Worm (Caenorhabditis elegans) whole organism, L2 larva: ENCODE results near the gene Y55F3BR.2.

Experiments
- C34F6.9 ChIP-seq: fragments of 150-350 bp; optimal IDR thresholded peaks from 2 replicates; lab custom pipeline; 2014; ENCODE audit warnings: missing biosample characterization, missing genetic modification characterization
- F13H6.1 ChIP-seq: sonication (generic microtip); optimal IDR thresholded peaks from 2 replicates; lab custom pipeline; 2016; ENCODE audit warnings: missing genetic modification characterization, missing compliant biosample characterization
- R02D3.7 ChIP-seq: fragments of 150-350 bp; optimal IDR thresholded peaks from 2 replicates; lab custom pipeline; 2014; ENCODE audit warnings: missing biosample characterization, missing genetic modification characterization
- Y55F3AM.14 ChIP-seq: fragments of 200-800 bp; sonication (Bioruptor generic); optimal IDR thresholded peaks from 2 replicates; lab custom pipeline; 2018; ENCODE audit warnings: mild to moderate bottlenecking, missing genetic modification characterization, missing compliant biosample characterization
- alr-1 ChIP-seq: fragments of 150-350 bp; optimal IDR thresholded peaks from 2 replicates; lab custom pipeline; 2014; ENCODE audit warnings: missing biosample characterization, missing genetic modification characterization
- aly-2 ChIP-seq: fragments of 150-350 bp; optimal IDR thresholded peaks from 2 replicates; lab custom pipeline; 2014; ENCODE audit warnings: missing biosample characterization, missing genetic modification characterization
- blmp-1 ChIP-seq: sonication (generic microtip); optimal IDR thresholded peaks from 2 replicates; lab custom pipeline; 2017; ENCODE audit warnings: missing genetic modification characterization, mild to moderate bottlenecking, missing compliant biosample characterization, antibody characterized with exemption, moderate library complexity; ENCODE audit not compliant: insufficient read depth
- ceh-16 ChIP-seq: fragments of 150-350 bp; optimal IDR thresholded peaks from 2 replicates; lab custom pipeline; 2014; ENCODE audit warnings: missing biosample characterization, missing genetic modification characterization
- ceh-82 ChIP-seq: fragments of 150-350 bp; optimal IDR thresholded peaks from 2 replicates; lab custom pipeline; 2014; ENCODE audit warnings: missing biosample characterization, missing genetic modification characterization
- crh-2 ChIP-seq: sonication (generic microtip); optimal IDR thresholded peaks from 2 replicates; lab custom pipeline; 2017; ENCODE audit warnings: missing biosample characterization, missing genetic modification characterization
- dmd-4 ChIP-seq: sonication (generic microtip); optimal IDR thresholded peaks from 2 replicates; lab custom pipeline; 2017; ENCODE audit warnings: missing biosample characterization, missing genetic modification characterization
- egl-27 ChIP-seq: sonication (generic microtip); optimal IDR thresholded peaks from 3 replicates; lab custom pipeline; 2017; ENCODE audit warnings: missing biosample characterization, missing genetic modification reagents, missing genetic modification characterization
- elt-1 ChIP-seq: fragments of 150-350 bp; optimal IDR thresholded peaks from 2 replicates; lab custom pipeline; 2014; ENCODE audit warnings: missing biosample characterization, missing genetic modification characterization
- elt-3 ChIP-seq: sonication (generic microtip); optimal IDR thresholded peaks from 2 replicates; lab custom pipeline; 2017; ENCODE audit warnings: missing biosample characterization, missing genetic modification characterization
- fos-1 ChIP-seq: fragments of 150-350 bp; optimal IDR thresholded peaks from 2 replicates; lab custom pipeline; 2014; ENCODE audit warnings: missing biosample characterization, missing genetic modification characterization
- gmeb-1 ChIP-seq: fragments of 150-350 bp; optimal IDR thresholded peaks from 2 replicates; lab custom pipeline; 2014; ENCODE audit warnings: missing biosample characterization, missing genetic modification characterization
- lin-13 ChIP-seq: fragments of 150-350 bp; optimal IDR thresholded peaks from 2 replicates; lab custom pipeline; 2014; ENCODE audit warnings: missing biosample characterization, missing genetic modification reagents, missing genetic modification characterization
- lin-39 ChIP-seq: fragments of 150-350 bp; optimal IDR thresholded peaks from 2 replicates; lab custom pipeline; 2014; ENCODE audit warnings: missing biosample characterization, missing genetic modification reagents, missing genetic modification characterization
- lsy-2 ChIP-seq, 2 experiments: fragments of 150-350 bp in 1 of 2; sonication (generic microtip) in 1 of 2; optimal IDR thresholded peaks; 2 replicates each; lab custom pipeline; 2014 to 2017; ENCODE audit warnings: missing biosample characterization in 2 of 2, missing genetic modification characterization in 2 of 2
- mdl-1 ChIP-seq, 2 experiments: fragments of 150-350 bp in 1 of 2; sonication (generic microtip) in 1 of 2; optimal IDR thresholded peaks; 2 replicates each; lab custom pipeline; 2017; ENCODE audit warnings: missing biosample characterization in 2 of 2, missing genetic modification characterization in 2 of 2
- nhr-11 ChIP-seq: fragments of 150-350 bp; optimal IDR thresholded peaks from 2 replicates; lab custom pipeline; 2014; ENCODE audit warnings: missing biosample characterization, missing genetic modification characterization
- nhr-12 ChIP-seq: fragments of 150-350 bp; optimal IDR thresholded peaks from 2 replicates; lab custom pipeline; 2014; ENCODE audit warnings: missing biosample characterization, missing genetic modification characterization
- nhr-129 ChIP-seq: fragments of 150-350 bp; optimal IDR thresholded peaks from 2 replicates; lab custom pipeline; 2014; ENCODE audit warnings: missing biosample characterization, missing genetic modification characterization
- nhr-23 ChIP-seq: fragments of 150-350 bp; optimal IDR thresholded peaks from 2 replicates; lab custom pipeline; 2014; ENCODE audit warnings: missing biosample characterization, missing genetic modification reagents, missing genetic modification characterization
- nhr-237 ChIP-seq: fragments of 150-350 bp; optimal IDR thresholded peaks from 2 replicates; lab custom pipeline; 2014; ENCODE audit warnings: missing biosample characterization, missing genetic modification characterization
- nhr-25 ChIP-seq: fragments of 150-350 bp; sonication (generic microtip); optimal IDR thresholded peaks from 3 replicates; lab custom pipeline; 2014; ENCODE audit warnings: missing biosample characterization, missing genetic modification characterization
- nhr-77 ChIP-seq: fragments of 150-350 bp; optimal IDR thresholded peaks from 2 replicates; lab custom pipeline; 2014; ENCODE audit warnings: missing biosample characterization, missing genetic modification characterization
- sma-3 ChIP-seq: sonication (generic microtip); optimal IDR thresholded peaks from 2 replicates; lab custom pipeline; 2016; ENCODE audit warnings: missing genetic modification reagents, missing genetic modification characterization, missing compliant biosample characterization
- sma-9 ChIP-seq, 2 experiments: fragments of 150-350 bp in 1 of 2; sonication (generic microtip) in 1 of 2; optimal IDR thresholded peaks; 2 replicates each; lab custom pipeline; 2014 to 2016; ENCODE audit warnings: missing genetic modification characterization in 2 of 2, mild to moderate bottlenecking in 1 of 2, missing biosample characterization in 1 of 2, missing compliant biosample characterization in 1 of 2, missing genetic modification reagents in 1 of 2, moderate library complexity in 1 of 2
- unc-39 ChIP-seq: fragments of 150-350 bp; optimal IDR thresholded peaks from 2 replicates; lab custom pipeline; 2014; ENCODE audit warnings: missing biosample characterization, missing genetic modification characterization
- unc-55 ChIP-seq: fragments of 150-350 bp; sonication (generic microtip); optimal IDR thresholded peaks from 3 replicates; lab custom pipeline; 2014; ENCODE audit warnings: missing biosample characterization, missing genetic modification reagents, missing genetic modification characterization
- ztf-1 ChIP-seq: fragments of 200-800 bp; sonication (Bioruptor generic); conservative IDR thresholded peaks from 2 replicates; pipeline ENCODE4 v1.3.6; 2022; ENCODE audit warnings: missing genetic modification characterization, missing compliant biosample characterization
- ztf-11 ChIP-seq: sonication (generic microtip); optimal IDR thresholded peaks from 2 replicates; lab custom pipeline; 2017; ENCODE audit warnings: missing biosample characterization, missing genetic modification characterization
- ztf-4 ChIP-seq: fragments of 150-350 bp; optimal IDR thresholded peaks from 2 replicates; lab custom pipeline; 2014; ENCODE audit warnings: missing biosample characterization, missing genetic modification characterization

The Y55F3BR.2 gene

ce11 chrIV:842630-843029 lies 16.1 kb upstream of the Y55F3BR.2 start:
- TF ChIP-seq elt-3 (tag; lab: Kevin White, UChicago) (no peak), sma-9 (GFP tag; optimal IDR thresholded peaks at IDR 0.05; lab: Kevin White, UChicago) (peak; percentile 28), sma-9 (tag; optimal IDR thresholded peaks at IDR 0.05; lab: Kevin White, UChicago) (no peak), ceh-82 (tag; lab: Kevin White, UChicago) (no peak), lsy-2 (tag; optimal IDR thresholded peaks at IDR 0.05; lab: Kevin White, UChicago) (peak in 1 of 2 experiments; percentile 22), lin-13 (GFP tag; lab: Kevin White, UChicago) (peak; percentile 17), ceh-16 (tag; lab: Kevin White, UChicago) (no peak), aly-2 (tag; lab: Kevin White, UChicago) (no peak), alr-1 (no peak), C34F6.9 (tag; lab: Kevin White, UChicago) (peak; percentile 47), dmd-4 (tag; lab: Kevin White, UChicago) (no peak), ztf-11 (no peak), lin-39 (no peak), nhr-12 (no peak), nhr-25 (tag; lab: Kevin White, UChicago) (peak; percentile 7), crh-2 (tag; lab: Kevin White, UChicago) (peak; percentile 51), F13H6.1 (tag; lab: Kevin White, UChicago) (peak; percentile 5), nhr-129 (tag; lab: Kevin White, UChicago) (peak; percentile 60), gmeb-1 (tag; lab: Kevin White, UChicago) (peak; percentile 57), R02D3.7 (tag; lab: Kevin White, UChicago) (no peak), sma-3 (peak; percentile 6), fos-1 (peak; percentile 49), mdl-1 (tag; optimal IDR thresholded peaks at IDR 0.05; lab: Kevin White, UChicago) (no peak), unc-39 (tag; lab: Kevin White, UChicago) (no peak), unc-55 (GFP tag; lab: Kevin White, UChicago) (peak; percentile 60)

ce11 chrIV:845198-845597 lies 13.5 kb upstream of the Y55F3BR.2 start, which contains the start of gene lgc-33:
Gene lgc-33, plus strand, starts transcription at chrIV:845498.
- no peak for TF ChIP-seq nhr-129 (tag; lab: Kevin White, UChicago)
- TF ChIP-seq nhr-77: no peak
- no peak for TF ChIP-seq Y55F3AM.14
- TF ChIP-seq elt-1 (tag; lab: Kevin White, UChicago): no peak
- TF ChIP-seq R02D3.7 (tag; lab: Kevin White, UChicago): no peak
- no peak for TF ChIP-seq sma-9 (GFP tag; optimal IDR thresholded peaks at IDR 0.05; lab: Kevin White, UChicago)
- no peak for TF ChIP-seq sma-9 (tag; optimal IDR thresholded peaks at IDR 0.05; lab: Kevin White, UChicago)
- TF ChIP-seq F13H6.1 (tag; lab: Kevin White, UChicago): no peak
- TF ChIP-seq nhr-237 (tag; lab: Kevin White, UChicago): no peak
- TF ChIP-seq gmeb-1 (tag; lab: Kevin White, UChicago): no peak
- TF ChIP-seq nhr-23 (tag; lab: Kevin White, UChicago): no peak
- no peak for TF ChIP-seq crh-2 (tag; lab: Kevin White, UChicago)
- TF ChIP-seq nhr-25 (tag; lab: Kevin White, UChicago): no peak
- TF ChIP-seq alr-1: no peak
- no peak for TF ChIP-seq egl-27 (tag; lab: Kevin White, UChicago)

DNA sequence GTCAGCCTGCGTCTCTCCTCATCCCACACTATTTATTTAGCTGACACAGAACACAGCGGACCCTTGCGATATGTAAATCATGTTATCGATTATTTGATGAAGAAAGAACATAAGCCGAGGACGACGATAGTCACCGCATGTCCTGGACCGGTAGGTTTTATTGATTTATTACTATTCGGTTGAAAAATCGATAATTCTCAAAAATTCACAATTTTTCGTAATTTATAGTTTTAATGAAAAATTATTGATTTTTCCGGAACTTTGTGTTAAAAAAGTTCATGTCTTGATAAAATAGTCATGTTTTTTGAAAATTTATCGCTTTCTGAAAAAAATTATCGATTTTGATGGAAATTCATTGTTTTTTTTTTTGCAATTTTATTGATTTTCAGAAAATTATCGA lies 10.5 kb upstream of the Y55F3BR.2 start:
- no peak for TF ChIP-seq ztf-1 (GFP tag; lab: Robert Waterston, UW)
- TF ChIP-seq Y55F3AM.14: no peak
- no peak for TF ChIP-seq egl-27 (tag; lab: Kevin White, UChicago)
- TF ChIP-seq blmp-1 (tag; lab: Kevin White, UChicago): no peak
- TF ChIP-seq nhr-237 (tag; lab: Kevin White, UChicago): no peak
- no peak for TF ChIP-seq crh-2 (tag; lab: Kevin White, UChicago)
- TF ChIP-seq ztf-4 (tag; lab: Kevin White, UChicago): no peak
- no peak for TF ChIP-seq lin-39
- no peak for TF ChIP-seq nhr-11 (tag; lab: Kevin White, UChicago)
- TF ChIP-seq nhr-23 (tag; lab: Kevin White, UChicago): no peak
- TF ChIP-seq nhr-12: no peak
- TF ChIP-seq nhr-129 (tag; lab: Kevin White, UChicago): no peak
- TF ChIP-seq dmd-4 (tag; lab: Kevin White, UChicago): no peak
- no peak for TF ChIP-seq unc-39 (tag; lab: Kevin White, UChicago)
- TF ChIP-seq elt-1 (tag; lab: Kevin White, UChicago): no peak
- TF ChIP-seq nhr-25 (tag; lab: Kevin White, UChicago): no peak
